Worm (Caenorhabditis elegans): ENCODE results near the gene lir-2.

Gene lir-2

DNA sequence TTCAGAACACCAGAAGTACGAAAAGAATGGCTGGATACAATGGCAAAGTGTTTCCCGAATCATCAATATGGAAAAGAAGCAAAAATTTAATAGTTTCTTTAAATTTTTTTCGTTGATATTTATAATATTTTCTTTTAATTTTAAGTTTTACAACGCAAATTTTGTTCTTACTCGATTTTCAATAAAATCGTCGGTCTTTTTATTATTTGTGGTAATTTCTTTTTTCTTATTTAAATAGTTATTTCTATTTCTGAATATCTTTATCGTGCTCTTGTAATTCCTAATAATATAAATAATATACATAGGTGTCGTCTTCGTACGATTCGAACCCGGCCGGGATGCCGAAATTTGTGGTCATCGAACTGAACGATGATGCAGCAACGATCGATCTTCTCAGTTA is 4.6 kb downstream of the lir-2 start, which contains the start of gene lir-1:
Gene lir-1, plus strand, starts transcription at position 301 of the 400 bp plus-strand sequence.
- TF ChIP-seq B0310.2 (tag; optimal IDR thresholded peaks at IDR 0.05) (no peak), aly-1 (tag; optimal IDR thresholded peaks at IDR 0.05) (no peak), flt-1 (GFP tag; IDR thresholded peaks at IDR 0.05) (no peak)

- TF ChIP-seq ceh-13 (GFP tag; optimal IDR thresholded peaks at IDR 0.05) (no peak), hmbx-1 (tag; optimal IDR thresholded peaks at IDR 0.05) (no peak), ama-1 (optimal IDR thresholded peaks at IDR 0.05) (no peak), hnd-1 (tag; optimal IDR thresholded peaks at IDR 0.05) (no peak), tbx-37 (GFP tag; conservative IDR thresholded peaks at IDR 0.05) (no peak), pes-1 (GFP tag; IDR thresholded peaks at IDR 0.05) (no peak), flt-1 (GFP tag; IDR thresholded peaks at IDR 0.05) (no peak), ceh-36 (tag; optimal IDR thresholded peaks at IDR 0.05) (no peak), hmg-4 (GFP tag; optimal IDR thresholded peaks at IDR 0.05) (no peak), sea-1 (GFP tag; conservative IDR thresholded peaks at IDR 0.05) (no peak), scrt-1 (GFP tag; IDR thresholded peaks at IDR 0.05) (no peak), aly-1 (tag; optimal IDR thresholded peaks at IDR 0.05) (no peak), B0310.2 (tag; optimal IDR thresholded peaks at IDR 0.05) (no peak), tbx-11 (GFP tag; IDR thresholded peaks at IDR 0.05) (no peak), tra-4 (tag; optimal IDR thresholded peaks at IDR 0.05) (no peak), F13C5.2 (tag; optimal IDR thresholded peaks at IDR 0.05) (no peak), ets-7 (tag; optimal IDR thresholded peaks at IDR 0.05) (no peak)
Observed at ce11 chrII:7675752-7676151, 8.7 kb downstream of the lir-2 start.

DNA sequence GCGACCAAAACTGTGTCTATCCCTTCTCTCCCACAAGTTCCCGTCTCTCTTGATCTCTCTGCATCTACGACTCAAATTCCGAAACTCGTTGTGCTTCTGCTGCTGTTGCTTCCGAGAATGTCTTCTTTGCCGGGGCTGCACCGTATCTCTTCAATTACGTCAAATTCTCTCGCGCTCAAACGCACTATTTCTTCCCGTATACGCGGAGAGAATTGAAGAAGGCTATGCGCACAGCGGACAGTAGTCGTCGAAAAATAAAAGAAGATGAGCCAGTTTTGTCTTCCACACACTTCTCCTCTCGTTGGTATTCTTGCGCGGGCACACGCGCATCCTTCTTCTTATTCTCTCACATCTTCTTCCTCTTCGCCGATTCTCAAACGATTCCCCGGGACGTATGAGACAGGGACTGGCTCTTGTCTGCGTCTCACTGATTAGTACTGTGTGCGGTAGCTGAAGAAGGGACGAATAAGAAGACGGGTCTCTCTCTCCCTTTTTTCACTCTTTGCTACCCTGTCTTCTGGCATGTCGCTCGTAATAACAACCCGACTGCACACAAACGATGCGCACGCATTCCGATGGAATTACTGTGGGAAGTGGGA is 9.3 kb downstream of the lir-2 start:
- TF ChIP-seq sea-1 (GFP tag; conservative IDR thresholded peaks at IDR 0.05) (no peak), hmg-4 (GFP tag; optimal IDR thresholded peaks at IDR 0.05) (peak; percentile 45), ceh-13 (GFP tag; optimal IDR thresholded peaks at IDR 0.05) (no peak), tbx-11 (GFP tag; IDR thresholded peaks at IDR 0.05) (0 out of 2 replicates have a peak, but pooled peaks have one; percentile 37), B0310.2 (tag; optimal IDR thresholded peaks at IDR 0.05) (no peak), flt-1 (GFP tag; IDR thresholded peaks at IDR 0.05) (no peak), F13C5.2 (tag; optimal IDR thresholded peaks at IDR 0.05) (peak; percentile 2), hmbx-1 (tag; optimal IDR thresholded peaks at IDR 0.05) (no peak), pes-1 (GFP tag; IDR thresholded peaks at IDR 0.05) (no peak), ama-1 (optimal IDR thresholded peaks at IDR 0.05) (no peak), aly-1 (tag; optimal IDR thresholded peaks at IDR 0.05) (peak; percentile 40)

- TF ChIP-seq hmg-4 (GFP tag; optimal IDR thresholded peaks at IDR 0.05) (peak; percentile 23), F13C5.2 (tag; optimal IDR thresholded peaks at IDR 0.05) (no peak), pes-1 (GFP tag; IDR thresholded peaks at IDR 0.05) (no peak), scrt-1 (GFP tag; IDR thresholded peaks at IDR 0.05) (no peak), hnd-1 (tag; optimal IDR thresholded peaks at IDR 0.05) (no peak)
Observed at ce11 chrII:7678512-7678911, 11.4 kb downstream of the lir-2 start.

ce11 chrII:7679499-7680012 is 12.5 kb downstream of the lir-2 start:
- TF ChIP-seq aly-1 (tag; optimal IDR thresholded peaks at IDR 0.05) = no peak
- no peak for TF ChIP-seq ceh-13 (GFP tag; optimal IDR thresholded peaks at IDR 0.05)
- TF ChIP-seq tbx-11 (GFP tag; IDR thresholded peaks at IDR 0.05) = no peak
- no peak for TF ChIP-seq ama-1 (optimal IDR thresholded peaks at IDR 0.05)
- TF ChIP-seq scrt-1 (GFP tag; IDR thresholded peaks at IDR 0.05) = no peak
- TF ChIP-seq tra-4 (tag; optimal IDR thresholded peaks at IDR 0.05) = no peak
- TF ChIP-seq ets-7 (tag; optimal IDR thresholded peaks at IDR 0.05) = no peak
- no peak for TF ChIP-seq ceh-36 (tag; optimal IDR thresholded peaks at IDR 0.05)
- no peak for TF ChIP-seq tbx-37 (GFP tag; conservative IDR thresholded peaks at IDR 0.05)
- no peak for TF ChIP-seq hmg-4 (GFP tag; optimal IDR thresholded peaks at IDR 0.05)
- TF ChIP-seq hmbx-1 (tag; optimal IDR thresholded peaks at IDR 0.05) = no peak
- TF ChIP-seq pes-1 (GFP tag; IDR thresholded peaks at IDR 0.05) = no peak

DNA sequence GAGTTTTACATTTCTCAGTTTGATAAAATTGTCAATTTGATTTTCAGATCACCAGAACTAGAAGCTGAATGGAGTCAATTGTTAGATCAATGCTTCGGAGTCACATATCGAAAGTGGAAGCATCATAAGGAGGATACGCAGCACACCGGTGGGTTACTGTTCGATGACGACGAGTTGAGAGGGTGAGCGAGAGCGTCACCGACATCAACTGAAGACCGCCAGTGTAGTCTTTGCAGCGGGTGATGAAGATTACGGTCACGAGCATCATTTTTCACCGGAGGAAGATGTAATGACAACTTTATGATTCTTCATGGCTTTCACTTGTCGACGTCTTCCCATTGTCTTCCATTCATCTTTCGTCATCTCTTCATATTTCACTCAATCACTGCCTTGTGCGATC is 14.8 kb downstream of the lir-2 start, which contains the start of gene lin-26:
Gene lin-26, plus strand, starts transcription at position 301 of the 400 bp plus-strand sequence.
- TF ChIP-seq hmbx-1 (tag; optimal IDR thresholded peaks at IDR 0.05) (no peak), scrt-1 (GFP tag; IDR thresholded peaks at IDR 0.05) (no peak), hmg-4 (GFP tag; optimal IDR thresholded peaks at IDR 0.05) (no peak), ceh-36 (tag; optimal IDR thresholded peaks at IDR 0.05) (no peak), ets-7 (tag; optimal IDR thresholded peaks at IDR 0.05) (no peak), tbx-11 (GFP tag; IDR thresholded peaks at IDR 0.05) (no peak), tra-4 (tag; optimal IDR thresholded peaks at IDR 0.05) (no peak), aly-1 (tag; optimal IDR thresholded peaks at IDR 0.05) (no peak), B0310.2 (tag; optimal IDR thresholded peaks at IDR 0.05) (no peak), ama-1 (optimal IDR thresholded peaks at IDR 0.05) (no peak), F13C5.2 (tag; optimal IDR thresholded peaks at IDR 0.05) (no peak), pes-1 (GFP tag; IDR thresholded peaks at IDR 0.05) (no peak), flt-1 (GFP tag; IDR thresholded peaks at IDR 0.05) (no peak), hnd-1 (tag; optimal IDR thresholded peaks at IDR 0.05) (no peak), sea-1 (GFP tag; conservative IDR thresholded peaks at IDR 0.05) (no peak), ceh-13 (GFP tag; optimal IDR thresholded peaks at IDR 0.05) (no peak), tbx-37 (GFP tag; conservative IDR thresholded peaks at IDR 0.05) (no peak)

ce11 chrII:7682488-7682887 is 15.4 kb downstream of the lir-2 start:
- no peak for TF ChIP-seq hmg-4 (GFP tag; optimal IDR thresholded peaks at IDR 0.05)
- TF ChIP-seq ets-7 (tag; optimal IDR thresholded peaks at IDR 0.05) = no peak
- TF ChIP-seq scrt-1 (GFP tag; IDR thresholded peaks at IDR 0.05) = no peak
- no peak for TF ChIP-seq hmbx-1 (tag; optimal IDR thresholded peaks at IDR 0.05)
- no peak for TF ChIP-seq ceh-13 (GFP tag; optimal IDR thresholded peaks at IDR 0.05)
- no peak for TF ChIP-seq F13C5.2 (tag; optimal IDR thresholded peaks at IDR 0.05)
- no peak for TF ChIP-seq hnd-1 (tag; optimal IDR thresholded peaks at IDR 0.05)
- no peak for TF ChIP-seq flt-1 (GFP tag; IDR thresholded peaks at IDR 0.05)
- no peak for TF ChIP-seq tbx-37 (GFP tag; conservative IDR thresholded peaks at IDR 0.05)
- no peak for TF ChIP-seq aly-1 (tag; optimal IDR thresholded peaks at IDR 0.05)
- no peak for TF ChIP-seq B0310.2 (tag; optimal IDR thresholded peaks at IDR 0.05)
- TF ChIP-seq tra-4 (tag; optimal IDR thresholded peaks at IDR 0.05) = no peak
- no peak for TF ChIP-seq tbx-11 (GFP tag; IDR thresholded peaks at IDR 0.05)
- no peak for TF ChIP-seq pes-1 (GFP tag; IDR thresholded peaks at IDR 0.05)
